Worm (Caenorhabditis elegans) whole organism, midembryonic: Measurements from ENCODE around the gene F21D5.3.

Source experiments
- T22C8.4 ChIP-seq: fragments of 200-800 bp; sonication (Bioruptor generic); IDR thresholded peaks from 2 replicates; pipeline ENCODE4 v1.3.6; 2022; ENCODE audit warnings: missing genetic modification characterization, missing compliant biosample characterization
- cog-1 ChIP-seq: sonication (generic microtip); optimal IDR thresholded peaks from 2 replicates; lab custom pipeline; 2016; ENCODE audit warnings: missing genetic modification characterization, missing compliant biosample characterization
- flt-1 ChIP-seq: fragments of 200-800 bp; sonication (Bioruptor generic); IDR thresholded peaks from 2 replicates; pipeline ENCODE4 v1.3.6; 2022; ENCODE audit warnings: missing genetic modification characterization, missing compliant biosample characterization
- klf-2 ChIP-seq: fragments of 200-800 bp; sonication (Bioruptor generic); conservative IDR thresholded peaks from 2 replicates; pipeline ENCODE4 v1.3.6; 2022; ENCODE audit warnings: missing genetic modification reagents, missing genetic modification characterization, missing compliant biosample characterization
- med-1 ChIP-seq: sonication (generic microtip); optimal IDR thresholded peaks from 2 replicates; lab custom pipeline; 2017; ENCODE audit warnings: missing genetic modification characterization, mild to moderate bottlenecking, missing compliant biosample characterization, antibody characterized with exemption, missing genetic modification reagents; ENCODE audit not compliant: insufficient read depth
- ref-1 ChIP-seq: fragments of 200-800 bp; sonication (Bioruptor generic); conservative IDR thresholded peaks from 2 replicates; pipeline ENCODE4 v1.3.6; 2022; ENCODE audit warnings: missing genetic modification reagents, missing genetic modification characterization, missing compliant biosample characterization
- tab-1 ChIP-seq: fragments of 200-800 bp; sonication (Bioruptor generic); IDR thresholded peaks from 2 replicates; pipeline ENCODE4 v1.3.6; 2022; ENCODE audit warnings: missing genetic modification characterization, missing compliant biosample characterization
- ztf-23 ChIP-seq: fragments of 200-800 bp; sonication (Bioruptor generic); IDR thresholded peaks from 2 replicates; pipeline ENCODE4 v1.3.6; 2022; ENCODE audit warnings: missing genetic modification reagents, missing genetic modification characterization, missing compliant biosample characterization
- ztf-29 ChIP-seq: fragments of 200-800 bp; sonication (Bioruptor generic); IDR thresholded peaks from 2 replicates; pipeline ENCODE4 v1.3.6; 2022; ENCODE audit warnings: missing genetic modification reagents, missing genetic modification characterization, missing compliant biosample characterization

F21D5.3 gene

ce11 chrIV:8718153-8718552 is 12.5 kb upstream of the F21D5.3 start, which contains the start of gene H23L24.1:
TSS of gene H23L24.1 (plus strand) at chrIV:8718453.
- no peak for TF ChIP-seq T22C8.4 (GFP tag; lab: Robert Waterston, UW)
- no peak for TF ChIP-seq cog-1 (tag; lab: Kevin White, UChicago)
- no peak for TF ChIP-seq ztf-29 (GFP tag; lab: Robert Waterston, UW)
- TF ChIP-seq ref-1 (GFP tag; lab: Robert Waterston, UW): no peak

- TF ChIP-seq cog-1 (tag; lab: Kevin White, UChicago) (no peak), klf-2 (GFP tag; lab: Robert Waterston, UW) (no peak), T22C8.4 (GFP tag; lab: Robert Waterston, UW) (no peak), flt-1 (GFP tag; lab: Robert Waterston, UW) (no peak), ref-1 (GFP tag; lab: Robert Waterston, UW) (no peak), ztf-29 (GFP tag; lab: Robert Waterston, UW) (no peak), med-1 (GFP tag; lab: Kevin White, UChicago) (no peak), ztf-23 (no peak), tab-1 (no peak)
Observed at ce11 chrIV:8722801-8723200, 7.8 kb upstream of the F21D5.3 start.

ce11 chrIV:8723720-8724119 is 6.9 kb upstream of the F21D5.3 start, which contains the start of gene F21D5.9:
TSS of gene F21D5.9 (plus strand) at chrIV:8724020.
- TF ChIP-seq tab-1 (no peak), ztf-23 (no peak), ztf-29 (GFP tag; lab: Robert Waterston, UW) (no peak), med-1 (GFP tag; lab: Kevin White, UChicago) (no peak), T22C8.4 (GFP tag; lab: Robert Waterston, UW) (no peak), ref-1 (GFP tag; lab: Robert Waterston, UW) (no peak), cog-1 (tag; lab: Kevin White, UChicago) (no peak), klf-2 (GFP tag; lab: Robert Waterston, UW) (no peak), flt-1 (GFP tag; lab: Robert Waterston, UW) (no peak)

ce11 chrIV:8724907-8725306 is 5.7 kb upstream of the F21D5.3 start:
- TF ChIP-seq ztf-23 (no peak), flt-1 (GFP tag; lab: Robert Waterston, UW) (no peak), klf-2 (GFP tag; lab: Robert Waterston, UW) (no peak), T22C8.4 (GFP tag; lab: Robert Waterston, UW) (no peak), med-1 (GFP tag; lab: Kevin White, UChicago) (no peak), ref-1 (GFP tag; lab: Robert Waterston, UW) (no peak), tab-1 (no peak), ztf-29 (GFP tag; lab: Robert Waterston, UW) (no peak), cog-1 (tag; lab: Kevin White, UChicago) (no peak)

ce11 chrIV:8725345-8725744 is 5.3 kb upstream of the F21D5.3 start, which contains the start of gene pgm-3:
TSS of gene pgm-3 (plus strand) at chrIV:8725722.
- no peak for TF ChIP-seq ztf-23
- TF ChIP-seq T22C8.4 (GFP tag; lab: Robert Waterston, UW): no peak
- no peak for TF ChIP-seq ref-1 (GFP tag; lab: Robert Waterston, UW)
- no peak for TF ChIP-seq ztf-29 (GFP tag; lab: Robert Waterston, UW)
- TF ChIP-seq tab-1: no peak
- no peak for TF ChIP-seq klf-2 (GFP tag; lab: Robert Waterston, UW)
- TF ChIP-seq med-1 (GFP tag; lab: Kevin White, UChicago): no peak
- no peak for TF ChIP-seq cog-1 (tag; lab: Kevin White, UChicago)
- TF ChIP-seq flt-1 (GFP tag; lab: Robert Waterston, UW): no peak

- TF ChIP-seq ref-1 (GFP tag; lab: Robert Waterston, UW): no peak
- TF ChIP-seq ztf-23: no peak
Observed at ce11 chrIV:8728122-8728521, 2.5 kb upstream of the F21D5.3 start, which contains the start of gene otub-3. TSS of gene otub-3 (plus strand) at chrIV:8728177.

ce11 chrIV:8729636-8730035 is 979 bp upstream of the F21D5.3 start:
- no peak for TF ChIP-seq T22C8.4 (GFP tag; lab: Robert Waterston, UW)
- no peak for TF ChIP-seq tab-1
- no peak for TF ChIP-seq med-1 (GFP tag; lab: Kevin White, UChicago)
- no peak for TF ChIP-seq klf-2 (GFP tag; lab: Robert Waterston, UW)
- no peak for TF ChIP-seq ztf-23
- TF ChIP-seq flt-1 (GFP tag; lab: Robert Waterston, UW): no peak
- TF ChIP-seq cog-1 (tag; lab: Kevin White, UChicago): no peak
- no peak for TF ChIP-seq ztf-29 (GFP tag; lab: Robert Waterston, UW)
- no peak for TF ChIP-seq ref-1 (GFP tag; lab: Robert Waterston, UW)

ce11 chrIV:8737354-8737753 is 6.7 kb downstream of the F21D5.3 start:
- TF ChIP-seq ztf-29 (GFP tag; lab: Robert Waterston, UW): no peak
- no peak for TF ChIP-seq tab-1
- TF ChIP-seq flt-1 (GFP tag; lab: Robert Waterston, UW): no peak
- TF ChIP-seq ref-1 (GFP tag; lab: Robert Waterston, UW): no peak
- no peak for TF ChIP-seq klf-2 (GFP tag; lab: Robert Waterston, UW)
- TF ChIP-seq T22C8.4 (GFP tag; lab: Robert Waterston, UW): no peak
- no peak for TF ChIP-seq cog-1 (tag; lab: Kevin White, UChicago)
- no peak for TF ChIP-seq ztf-23
- TF ChIP-seq med-1 (GFP tag; lab: Kevin White, UChicago): no peak

ce11 chrIV:8737787-8738186 is 7.2 kb downstream of the F21D5.3 start, which contains the start of gene F21D5.4:
TSS of gene F21D5.4 (plus strand) at chrIV:8738087.
- TF ChIP-seq flt-1 (GFP tag; lab: Robert Waterston, UW) (no peak), ref-1 (GFP tag; lab: Robert Waterston, UW) (no peak), cog-1 (tag; lab: Kevin White, UChicago) (no peak), med-1 (GFP tag; lab: Kevin White, UChicago) (no peak), tab-1 (no peak), T22C8.4 (GFP tag; lab: Robert Waterston, UW) (no peak), ztf-29 (GFP tag; lab: Robert Waterston, UW) (no peak), ztf-23 (no peak), klf-2 (GFP tag; lab: Robert Waterston, UW) (no peak)
